Fruit fly (Drosophila melanogaster) whole organism, adult: ENCODE measurements around the gene CG14984.

Source experiments
- CG11617 ChIP-seq: fragments of 200-800 bp; sonication (Bioruptor generic); optimal IDR thresholded peaks from 2 replicates; lab custom pipeline; 2017; ENCODE audit warnings: mild to moderate bottlenecking, missing biosample characterization, missing genetic modification reagents, missing genetic modification characterization
- CG1620 ChIP-seq: fragments of 200-800 bp; sonication (Bioruptor generic); optimal IDR thresholded peaks from 2 replicates; lab custom pipeline; 2016; ENCODE audit warnings: missing biosample characterization, missing genetic modification characterization
- CG33017 ChIP-seq: fragments of 200-800 bp; sonication (Bioruptor generic); optimal IDR thresholded peaks from 2 replicates; lab custom pipeline; 2018; ENCODE audit warnings: missing biosample characterization, mild to moderate bottlenecking, missing genetic modification characterization, moderate library complexity
- CG5204 ChIP-seq: fragments of 200-800 bp; sonication (Bioruptor generic); optimal IDR thresholded peaks from 2 replicates; lab custom pipeline; 2016; ENCODE audit warnings: missing biosample characterization, missing genetic modification characterization
- CG7045 ChIP-seq: fragments of 200-800 bp; sonication (Bioruptor generic); optimal IDR thresholded peaks from 2 replicates; lab custom pipeline; 2017; ENCODE audit warnings: missing biosample characterization, mild to moderate bottlenecking, missing genetic modification characterization
- Clk ChIP-seq: fragments of 200-800 bp; sonication (Bioruptor generic); optimal IDR thresholded peaks from 2 replicates; lab custom pipeline; 2017; ENCODE audit warnings: missing biosample characterization, missing genetic modification characterization
- Crg-1 ChIP-seq: fragments of 200-800 bp; sonication (Bioruptor generic); optimal IDR thresholded peaks from 2 replicates; lab custom pipeline; 2016; ENCODE audit warnings: missing biosample characterization, missing genetic modification characterization
- Hr96 ChIP-seq: fragments of 200-800 bp; sonication (Bioruptor generic); optimal IDR thresholded peaks from 2 replicates; lab custom pipeline; 2016; ENCODE audit warnings: missing biosample characterization, missing genetic modification characterization
- Mnt ChIP-seq: fragments of 200-800 bp; sonication (Bioruptor generic); optimal IDR thresholded peaks from 2 replicates; lab custom pipeline; 2016; ENCODE audit warnings: missing biosample characterization, mild to moderate bottlenecking, missing genetic modification characterization
- bab1 ChIP-seq: fragments of 200-800 bp; sonication (Bioruptor generic); optimal IDR thresholded peaks from 3 replicates; lab custom pipeline; 2019; ENCODE audit warnings: missing biosample characterization, mild to moderate bottlenecking, missing genetic modification characterization, moderate library complexity
- cic ChIP-seq: fragments of 200-800 bp; sonication (Bioruptor generic); optimal IDR thresholded peaks from 2 replicates; lab custom pipeline; 2017; ENCODE audit warnings: missing biosample characterization, mild to moderate bottlenecking, missing genetic modification characterization, moderate library complexity
- ovo ChIP-seq: fragments of 200-800 bp; sonication (Bioruptor generic); optimal IDR thresholded peaks from 2 replicates; lab custom pipeline; 2016; ENCODE audit warnings: missing biosample characterization, missing genetic modification characterization
- pad ChIP-seq: fragments of 200-800 bp; sonication (Bioruptor generic); optimal IDR thresholded peaks from 3 replicates; lab custom pipeline; 2017; ENCODE audit warnings: missing biosample characterization, missing genetic modification characterization, mild to moderate bottlenecking, moderate library complexity, missing genetic modification reagents
- toe ChIP-seq: fragments of 200-800 bp; sonication (Bioruptor generic); optimal IDR thresholded peaks from 2 replicates; lab custom pipeline; 2016; ENCODE audit warnings: missing biosample characterization, missing genetic modification characterization

dm6 chr3L:3983466-3983946, 31.2 kb upstream of the CG14984 start, which contains the start of gene scrt:
- TF ChIP-seq Crg-1 (GFP tag; lab: Kevin White, UChicago) = no peak
- TF ChIP-seq bab1 (GFP tag; lab: Kevin White, UChicago) = no peak
- TF ChIP-seq CG11617 (GFP tag; lab: Kevin White, UChicago) = peak; percentile 10
- peak; percentile 48 for TF ChIP-seq CG7045 (GFP tag; lab: Kevin White, UChicago)
- no peak for TF ChIP-seq cic (GFP tag; lab: Kevin White, UChicago)
- TF ChIP-seq CG5204 (GFP tag; lab: Kevin White, UChicago) = no peak
- no peak for TF ChIP-seq CG1620
- TF ChIP-seq Clk = no peak
- no peak for TF ChIP-seq toe (GFP tag; lab: Kevin White, UChicago)
- peak; percentile 55 for TF ChIP-seq pad (GFP tag; lab: Kevin White, UChicago)
- no peak for TF ChIP-seq ovo
- TF ChIP-seq Hr96 = peak; percentile 9
- no peak for TF ChIP-seq Mnt
- TF ChIP-seq CG33017 (tag; lab: Kevin White, UChicago) = no peak
